Fruit fly (Drosophila melanogaster) whole organism, embryonic: ENCODE results near the gene dome.

ENCODE experiments used
- Abd-B ChIP-seq: fragments of 200-800 bp; sonication (Bioruptor generic); optimal IDR thresholded peaks from 2 replicates; lab custom pipeline; 2018; ENCODE audit warnings: missing biosample characterization, mild to moderate bottlenecking, missing genetic modification characterization, moderate library complexity
- Ada2b ChIP-seq: fragments of 200-800 bp; sonication (Bioruptor generic); IDR thresholded peaks from 2 replicates; pipeline ENCODE4 v1.3.6; 2022; ENCODE audit warnings: missing biosample characterization, missing genetic modification characterization
- Adf1 ChIP-seq: fragments of 200-800 bp; sonication (Bioruptor generic); IDR thresholded peaks from 2 replicates; pipeline ENCODE4 v1.3.6; 2022; ENCODE audit warnings: missing biosample characterization, missing genetic modification characterization
- Atf3 ChIP-seq: fragments of 200-800 bp; sonication (Bioruptor generic); optimal IDR thresholded peaks from 3 replicates; lab custom pipeline; 2016; ENCODE audit warnings: missing biosample characterization, missing genetic modification characterization
- B-H2 ChIP-seq: fragments of 200-800 bp; sonication (Bioruptor generic); optimal IDR thresholded peaks from 2 replicates; lab custom pipeline; 2018; ENCODE audit warnings: missing biosample characterization, mild to moderate bottlenecking, missing genetic modification characterization
- BtbVII ChIP-seq: fragments of 200-800 bp; sonication (Bioruptor generic); optimal IDR thresholded peaks from 3 replicates; lab custom pipeline; 2017; ENCODE audit warnings: missing biosample characterization, mild to moderate bottlenecking, missing genetic modification characterization
- CG11696 ChIP-seq: fragments of 200-800 bp; sonication (Bioruptor generic); IDR thresholded peaks from 2 replicates; pipeline ENCODE4 v1.3.6; 2022; ENCODE audit warnings: missing biosample characterization, missing genetic modification characterization
- CG15011 ChIP-seq: fragments of 200-800 bp; sonication (Bioruptor generic); optimal IDR thresholded peaks from 3 replicates; lab custom pipeline; 2018; ENCODE audit warnings: missing biosample characterization, mild to moderate bottlenecking, missing genetic modification characterization
- CG16815 ChIP-seq: fragments of 200-800 bp; sonication (Bioruptor generic); optimal IDR thresholded peaks from 3 replicates; lab custom pipeline; 2017; ENCODE audit warnings: missing biosample characterization, mild to moderate bottlenecking, missing genetic modification characterization
- CG17802 ChIP-seq: fragments of 200-800 bp; sonication (Bioruptor generic); optimal IDR thresholded peaks from 2 replicates; lab custom pipeline; 2018; ENCODE audit warnings: missing biosample characterization, mild to moderate bottlenecking, missing genetic modification characterization, moderate library complexity
- CG17912 ChIP-seq: fragments of 200-800 bp; sonication (Bioruptor generic); optimal IDR thresholded peaks from 2 replicates; lab custom pipeline; 2018; ENCODE audit warnings: missing biosample characterization, mild to moderate bottlenecking, missing genetic modification characterization
- CG18011 ChIP-seq: fragments of 200-800 bp; sonication (Bioruptor generic); optimal IDR thresholded peaks from 2 replicates; lab custom pipeline; 2017; ENCODE audit warnings: missing biosample characterization, missing genetic modification characterization, mild to moderate bottlenecking, moderate library complexity, missing genotype
- CG18599 ChIP-seq: fragments of 200-800 bp; sonication (Bioruptor generic); optimal IDR thresholded peaks from 3 replicates; lab custom pipeline; 2017; ENCODE audit warnings: missing biosample characterization, missing genetic modification characterization, mild to moderate bottlenecking, moderate library complexity, missing genetic modification reagents
- CG3407 ChIP-seq: fragments of 200-800 bp; sonication (Bioruptor generic); optimal IDR thresholded peaks from 2 replicates; lab custom pipeline; 2018; ENCODE audit warnings: missing biosample characterization, mild to moderate bottlenecking, missing genetic modification characterization
- CG34376 ChIP-seq: fragments of 200-800 bp; sonication (Bioruptor generic); optimal IDR thresholded peaks from 2 replicates; lab custom pipeline; 2018; ENCODE audit warnings: missing biosample characterization, mild to moderate bottlenecking, missing genetic modification characterization
- CG4424 ChIP-seq: fragments of 200-800 bp; sonication (Bioruptor generic); optimal IDR thresholded peaks from 3 replicates; lab custom pipeline; 2016; ENCODE audit warnings: missing biosample characterization, missing genetic modification characterization
- CG4854 ChIP-seq: fragments of 200-800 bp; sonication (Bioruptor generic); optimal IDR thresholded peaks from 2 replicates; lab custom pipeline; 2016; ENCODE audit warnings: missing biosample characterization, missing genetic modification characterization, inconsistent platforms
- CG5245 ChIP-seq: fragments of 200-800 bp; sonication (Bioruptor generic); optimal IDR thresholded peaks from 3 replicates; lab custom pipeline; 2016; ENCODE audit warnings: missing biosample characterization, missing genetic modification characterization
- CG6175 ChIP-seq: fragments of 200-800 bp; sonication (Bioruptor generic); IDR thresholded peaks from 3 replicates; pipeline ENCODE4 v1.3.6; 2022; ENCODE audit warnings: missing biosample characterization, missing genetic modification characterization
- CG6791 ChIP-seq: fragments of 200-800 bp; sonication (Bioruptor generic); IDR thresholded peaks from 3 replicates; pipeline ENCODE4 v1.3.6; 2022; ENCODE audit warnings: missing biosample characterization, missing genetic modification characterization; ENCODE audit not compliant: partially characterized antibody
- CG6854 ChIP-seq: fragments of 200-800 bp; sonication (Bioruptor generic); optimal IDR thresholded peaks from 3 replicates; lab custom pipeline; 2017; ENCODE audit warnings: missing biosample characterization, mild to moderate bottlenecking, missing genetic modification characterization
- CG7987 ChIP-seq: fragments of 200-800 bp; sonication (Bioruptor generic); optimal IDR thresholded peaks from 2 replicates; lab custom pipeline; 2018; ENCODE audit warnings: missing biosample characterization, mild to moderate bottlenecking, missing genetic modification characterization, moderate library complexity
- CG9727 ChIP-seq: fragments of 200-800 bp; sonication (Bioruptor generic); optimal IDR thresholded peaks from 3 replicates; lab custom pipeline; 2017; ENCODE audit warnings: missing biosample characterization, mild to moderate bottlenecking, missing genetic modification characterization
- CHES-1-like ChIP-seq: fragments of 200-800 bp; sonication (Bioruptor generic); optimal IDR thresholded peaks from 2 replicates; lab custom pipeline; 2016; ENCODE audit warnings: missing biosample characterization, missing genetic modification characterization
- CrebB ChIP-seq: fragments of 200-800 bp; sonication (Bioruptor generic); optimal IDR thresholded peaks from 3 replicates; lab custom pipeline; 2018; ENCODE audit warnings: missing biosample characterization, mild to moderate bottlenecking, missing genetic modification characterization
- Ets97D ChIP-seq: fragments of 200-800 bp; sonication (Bioruptor generic); optimal IDR thresholded peaks from 3 replicates; lab custom pipeline; 2016; ENCODE audit warnings: missing biosample characterization, missing genetic modification characterization
- GATAe ChIP-seq: fragments of 200-800 bp; sonication (Bioruptor generic); conservative IDR thresholded peaks from 2 replicates; pipeline ENCODE4 v1.3.6; 2022; ENCODE audit warnings: missing biosample characterization, missing genetic modification characterization
- Gsc ChIP-seq: fragments of 200-800 bp; sonication (Bioruptor generic); IDR thresholded peaks from 2 replicates; pipeline ENCODE4 v1.3.6; 2022; ENCODE audit warnings: missing biosample characterization, missing genetic modification characterization
- HHEX ChIP-seq: fragments of 200-800 bp; sonication (Bioruptor generic); optimal IDR thresholded peaks from 3 replicates; lab custom pipeline; 2017; ENCODE audit warnings: missing biosample characterization, mild to moderate bottlenecking, missing genetic modification characterization, missing genetic modification reagents
- Hr39 ChIP-seq: fragments of >200 bp; optimal IDR thresholded peaks from 2 replicates; lab custom pipeline; 2017
- NC2β ChIP-seq: fragments of 200-800 bp; sonication (Bioruptor generic); optimal IDR thresholded peaks from 2 replicates; lab custom pipeline; 2016; ENCODE audit warnings: missing biosample characterization, missing genetic modification characterization
- Nf-YC ChIP-seq: fragments of 200-800 bp; optimal IDR thresholded peaks from 3 replicates; lab custom pipeline; 2019; ENCODE audit warnings: missing biosample characterization, mild to moderate bottlenecking, missing genetic modification characterization, moderate library complexity
- PHDP ChIP-seq: fragments of 200-800 bp; sonication (Bioruptor generic); optimal IDR thresholded peaks from 3 replicates; lab custom pipeline; 2018; ENCODE audit warnings: missing biosample characterization, mild to moderate bottlenecking, missing genetic modification characterization, moderate library complexity
- Rfx ChIP-seq: fragments of 200-800 bp; sonication (Bioruptor generic); IDR thresholded peaks from 2 replicates; pipeline ENCODE4 v1.3.6; 2022; ENCODE audit warnings: missing biosample characterization, missing genetic modification characterization
- dimm ChIP-seq: fragments of 200-800 bp; sonication (Bioruptor generic); IDR thresholded peaks from 2 replicates; pipeline ENCODE4 v1.3.6; 2022; ENCODE audit warnings: missing biosample characterization, missing genetic modification characterization
- disco-r ChIP-seq: fragments of 200-800 bp; sonication (Bioruptor generic); optimal IDR thresholded peaks from 2 replicates; lab custom pipeline; 2016; ENCODE audit warnings: missing biosample characterization, missing genetic modification characterization
- dmrt99B ChIP-seq: fragments of 200-800 bp; sonication (Bioruptor generic); optimal IDR thresholded peaks from 2 replicates; lab custom pipeline; 2018; ENCODE audit warnings: missing biosample characterization, mild to moderate bottlenecking, missing genetic modification characterization, moderate library complexity
- gce ChIP-seq: fragments of 200-800 bp; sonication (Bioruptor generic); IDR thresholded peaks from 3 replicates; pipeline ENCODE4 v1.3.6; 2022; ENCODE audit warnings: missing biosample characterization, missing genetic modification characterization
- gsb ChIP-seq: fragments of 200-800 bp; sonication (Bioruptor generic); IDR thresholded peaks from 2 replicates; pipeline ENCODE4 v1.3.6; 2022; ENCODE audit warnings: missing biosample characterization, missing genetic modification characterization
- inv ChIP-seq: fragments of 200-800 bp; sonication (Bioruptor generic); IDR thresholded peaks from 2 replicates; pipeline ENCODE4 v1.3.6; 2022; ENCODE audit warnings: missing biosample characterization, missing genetic modification characterization; ENCODE audit not compliant: partially characterized antibody
- lbe ChIP-seq: fragments of 200-800 bp; sonication (Bioruptor generic); optimal IDR thresholded peaks from 2 replicates; lab custom pipeline; 2016; ENCODE audit warnings: missing biosample characterization, mild to moderate bottlenecking, missing genetic modification characterization
- nerfin-2 ChIP-seq: fragments of 200-800 bp; sonication (Bioruptor generic); IDR thresholded peaks from 2 replicates; pipeline ENCODE4 v1.3.6; 2022; ENCODE audit warnings: missing biosample characterization, missing genetic modification characterization; ENCODE audit not compliant: partially characterized antibody
- org-1 ChIP-seq: fragments of 200-800 bp; sonication (Bioruptor generic); optimal IDR thresholded peaks from 2 replicates; lab custom pipeline; 2017; ENCODE audit warnings: missing biosample characterization, missing genetic modification characterization
- p53 ChIP-seq: fragments of 200-800 bp; sonication (Bioruptor generic); optimal IDR thresholded peaks from 2 replicates; lab custom pipeline; 2016; ENCODE audit warnings: missing biosample characterization, missing genetic modification characterization
- pzg ChIP-seq: fragments of 200-800 bp; sonication (Bioruptor generic); optimal IDR thresholded peaks from 3 replicates; lab custom pipeline; 2018; ENCODE audit warnings: missing biosample characterization, mild to moderate bottlenecking, missing genetic modification characterization, moderate library complexity
- tll ChIP-seq, 2 experiments: fragments of 200-800 bp in 1 of 2; fragments of >200 bp in 1 of 2; sonication (Bioruptor generic) in 1 of 2; optimal IDR thresholded peaks; 2 replicates each; lab custom pipeline; 2017 to 2019; ENCODE audit warnings: missing biosample characterization in 2 of 2, missing genetic modification characterization in 2 of 2, mild to moderate bottlenecking in 1 of 2, moderate library complexity in 1 of 2
- tna ChIP-seq: fragments of 200-800 bp; sonication (Bioruptor generic); IDR thresholded peaks from 2 replicates; pipeline ENCODE4 v1.3.6; 2022; ENCODE audit warnings: missing biosample characterization, missing genetic modification characterization; ENCODE audit not compliant: partially characterized antibody
- zf30C ChIP-seq: fragments of 200-800 bp; sonication (Bioruptor generic); optimal IDR thresholded peaks from 3 replicates; lab custom pipeline; 2018; ENCODE audit warnings: missing biosample characterization, mild to moderate bottlenecking, missing genetic modification characterization

Gene dome

dm6 chrX:19692951-19693698 lies 9.8 kb upstream of the dome start, which contains the start of gene Mer (continued):
- TF ChIP-seq HHEX, result peak; percentile 83
- peak; percentile 66 for TF ChIP-seq CG16815 (GFP tag; lab: Kevin White, UChicago)
- peak; percentile 48 for TF ChIP-seq CG17912 (GFP tag; lab: Kevin White, UChicago)
- TF ChIP-seq dmrt99B, result peak; percentile 84
- no peak for TF ChIP-seq CG11696 (GFP tag; lab: Robert Waterston, UW)
- peak; percentile 48 for TF ChIP-seq Ets97D (GFP tag; lab: Kevin White, UChicago)
- TF ChIP-seq p53 (GFP tag; lab: Kevin White, UChicago), result peak; percentile 71
- peak; percentile 62; the same call in 1 of the 3 replicates for TF ChIP-seq CG6175
- no peak for TF ChIP-seq tll (GFP tag; optimal IDR thresholded peaks at IDR 0.05; lab: Kevin White, UChicago)
- TF ChIP-seq inv (GFP tag; lab: Robert Waterston, UW), result no peak
- peak; percentile 37; the same call in 1 of the 2 replicates for TF ChIP-seq dimm
- TF ChIP-seq Gsc, result peak; percentile 41; the same call in 1 of the 2 replicates
- peak; percentile 3 for TF ChIP-seq lbe (GFP tag; lab: Kevin White, UChicago)
- peak; percentile 39 for TF ChIP-seq CG17802 (tag; lab: Kevin White, UChicago)
- TF ChIP-seq CG18011 (GFP tag; lab: Kevin White, UChicago), result peak; percentile 64
- peak; percentile 38; the same call in 1 of the 2 replicates for TF ChIP-seq tna (GFP tag; lab: Robert Waterston, UW)
- TF ChIP-seq Rfx (GFP tag; lab: Robert Waterston, UW), result peak; percentile 92
- peak; percentile 85 for TF ChIP-seq CG9727 (GFP tag; lab: Kevin White, UChicago)
- TF ChIP-seq Abd-B (GFP tag; lab: Kevin White, UChicago), result peak; percentile 73
- TF ChIP-seq CG7987, result peak; percentile 76
- peak; percentile 88 for TF ChIP-seq BtbVII (GFP tag; lab: Kevin White, UChicago)
- TF ChIP-seq nerfin-2 (GFP tag; lab: Robert Waterston, UW), result no peak
- TF ChIP-seq Atf3 (GFP tag; lab: Kevin White, UChicago), result peak; percentile 66
- peak; percentile 55 for TF ChIP-seq pzg (GFP tag; lab: Kevin White, UChicago)
- TF ChIP-seq GATAe, result no peak
- TF ChIP-seq gce (GFP tag; lab: Robert Waterston, UW), result peak; percentile 70; the same call in 1 of the 3 replicates
- peak; percentile 54 for TF ChIP-seq CG5245 (GFP tag; lab: Kevin White, UChicago)
- TF ChIP-seq CG15011 (GFP tag; lab: Kevin White, UChicago), result no peak
- TF ChIP-seq Nf-YC (tag; lab: Kevin White, UChicago), result peak; percentile 74
- TF ChIP-seq CG18599 (GFP tag; lab: Kevin White, UChicago), result peak; percentile 90
- peak; percentile 79 for TF ChIP-seq CG4424 (GFP tag; lab: Kevin White, UChicago)
- peak; percentile 89 for TF ChIP-seq PHDP
- peak; percentile 52 for TF ChIP-seq CG4854 (GFP tag; lab: Kevin White, UChicago)
- peak; percentile 81 for TF ChIP-seq org-1 (GFP tag; lab: Kevin White, UChicago)
- TF ChIP-seq CG6791, result no peak
- TF ChIP-seq Adf1 (GFP tag; lab: Robert Waterston, UW), result peak; percentile 45
- TF ChIP-seq NC2β (GFP tag; lab: Kevin White, UChicago), result peak; percentile 79
- peak; percentile 47 for TF ChIP-seq CG3407 (GFP tag; lab: Kevin White, UChicago)
- TF ChIP-seq zf30C, result no peak
- peak; percentile 83 for TF ChIP-seq CrebB (tag; lab: Kevin White, UChicago)
- TF ChIP-seq Ada2b (GFP tag; lab: Robert Waterston, UW), result peak; percentile 85
- TF ChIP-seq gsb (GFP tag; lab: Robert Waterston, UW), result peak; percentile 71
- peak; percentile 90 for TF ChIP-seq CG34376 (GFP tag; lab: Kevin White, UChicago)
- peak; percentile 74 for TF ChIP-seq disco-r (GFP tag; lab: Kevin White, UChicago)
- TF ChIP-seq Hr39 (lab: Kevin White, UChicago), result no peak
- peak; percentile 75 for TF ChIP-seq CG6854
- peak; percentile 80 for TF ChIP-seq CHES-1-like (GFP tag; lab: Kevin White, UChicago)
- peak; percentile 66 for TF ChIP-seq B-H2 (GFP tag; lab: Kevin White, UChicago)
